Fruit fly (Drosophila melanogaster): ENCODE data around the gene CG14710.
A peak's percentile ranks its signal among the peaks of the same experiment; 100 is the strongest.

The CG14710 gene

dm6 chr3R:11606679-11607078 is 13.2 kb upstream of the CG14710 start (continued):
- TF ChIP-seq pfk (GFP tag; optimal IDR thresholded peaks at IDR 0.05) (no peak), Xrp1 (GFP tag; IDR thresholded peaks at IDR 0.05) (no peak), CG2712 (tag; optimal IDR thresholded peaks at IDR 0.05) (peak; percentile 26), Trl (optimal IDR thresholded peaks at IDR 0.05) (peak in 1 of 2 experiments; percentile 8), Trl (GFP tag; optimal IDR thresholded peaks at IDR 0.05) (no peak), CG16813 (GFP tag; IDR thresholded peaks at IDR 0.05; ENCODE audit: partially characterized antibody) (no peak), CG11504 (tag; optimal IDR thresholded peaks at IDR 0.05) (no peak), Ssrp (tag; optimal IDR thresholded peaks at IDR 0.05) (peak; percentile 11), Hr51 (GFP tag; optimal IDR thresholded peaks at IDR 0.05) (no peak), kay (GFP tag; optimal IDR thresholded peaks at IDR 0.05) (no peak), lov (optimal IDR thresholded peaks at IDR 0.05) (no peak), lov (GFP tag; IDR thresholded peaks at IDR 0.05) (no peak), tap (tag; optimal IDR thresholded peaks at IDR 0.05) (no peak), grau (tag; optimal IDR thresholded peaks at IDR 0.05) (peak; percentile 73), gem (tag; optimal IDR thresholded peaks at IDR 0.05) (peak; percentile 24), Hr3 (GFP tag; optimal IDR thresholded peaks at IDR 0.05) (no peak), lola (GFP tag; optimal IDR thresholded peaks at IDR 0.05) (no peak), CG5245 (GFP tag; optimal IDR thresholded peaks at IDR 0.05) (no peak), CG4404 (GFP tag; IDR thresholded peaks at IDR 0.05) (no peak)

- no peak for TF ChIP-seq CG9437 (GFP tag; optimal IDR thresholded peaks at IDR 0.05)
- TF ChIP-seq CG17186 (GFP tag; optimal IDR thresholded peaks at IDR 0.05), result no peak
These were observed 7.4 kb upstream of the CG14710 start for dm6 chr3R:11612467-11612866.

- TF ChIP-seq lilli (GFP tag; optimal IDR thresholded peaks at IDR 0.05) (peak; percentile 66), Ssrp (tag; optimal IDR thresholded peaks at IDR 0.05) (peak; percentile 45), lab (GFP tag; optimal IDR thresholded peaks at IDR 0.05) (peak; percentile 33), al (GFP tag; IDR thresholded peaks at IDR 0.05) (no peak), pb (GFP tag; optimal IDR thresholded peaks at IDR 0.05) (no peak), CG9215 (GFP tag; IDR thresholded peaks at IDR 0.05) (peak; percentile 54), CG10321 (GFP tag; IDR thresholded peaks at IDR 0.05) (no peak), CG33213 (GFP tag; optimal IDR thresholded peaks at IDR 0.05) (peak; percentile 84), Trl (optimal IDR thresholded peaks at IDR 0.05) (no peak), Trl (GFP tag; optimal IDR thresholded peaks at IDR 0.05) (peak; percentile 39), Eip74EF (GFP tag; optimal IDR thresholded peaks at IDR 0.05) (peak in 1 of 2 experiments; percentile 51), p53 (GFP tag; optimal IDR thresholded peaks at IDR 0.05) (peak; percentile 46), Xbp1 (GFP tag; optimal IDR thresholded peaks at IDR 0.05) (peak; percentile 85), inv (GFP tag; IDR thresholded peaks at IDR 0.05; ENCODE audit: partially characterized antibody) (peak; percentile 40; the same call in 1 of the 2 replicates), Ptx1 (GFP tag; IDR thresholded peaks at IDR 0.05) (peak; percentile 82), CG15479 (GFP tag; optimal IDR thresholded peaks at IDR 0.05) (peak; percentile 90), cas (GFP tag; IDR thresholded peaks at IDR 0.05) (peak; percentile 42; the same call in 1 of the 2 replicates), Nf-YA (GFP tag; IDR thresholded peaks at IDR 0.05) (peak; percentile 45; the same call in 1 of the 2 replicates), yki (optimal IDR thresholded peaks at IDR 0.05) (peak; percentile 52), Hmr (GFP tag; optimal IDR thresholded peaks at IDR 0.05) (peak; percentile 46), CG7839 (tag; optimal IDR thresholded peaks at IDR 0.05) (peak; percentile 71), CG4328 (GFP tag; optimal IDR thresholded peaks at IDR 0.05) (no peak), Sry-β (GFP tag; optimal IDR thresholded peaks at IDR 0.05) (no peak), wor (GFP tag; IDR thresholded peaks at IDR 0.05) (no peak), ro (GFP tag; IDR thresholded peaks at IDR 0.05) (no peak), tin (GFP tag; optimal IDR thresholded peaks at IDR 0.05) (peak; percentile 66), GATAe (GFP tag; conservative IDR thresholded peaks at IDR 0.05) (no peak), CG42726 (GFP tag; IDR thresholded peaks at IDR 0.05; ENCODE audit: partially characterized antibody) (peak; percentile 85), onecut (GFP tag; IDR thresholded peaks at IDR 0.05) (peak; percentile 67)
These were observed 6.4 kb upstream of the CG14710 start for dm6 chr3R:11613252-11614036.
